Worm (Caenorhabditis elegans) whole organism, L4 larva: ENCODE results near the gene B0244.7.

Source experiments
- F10B5.3 ChIP-seq: sonication (generic microtip); optimal IDR thresholded peaks from 2 replicates; lab custom pipeline; 2016; ENCODE audit warnings: mild to moderate bottlenecking, missing genetic modification characterization, missing compliant biosample characterization
- F26F4.8 ChIP-seq: fragments of 200-800 bp; sonication (Bioruptor generic); conservative IDR thresholded peaks from 2 replicates; pipeline ENCODE4 v1.3.6; 2022; ENCODE audit warnings: missing genetic modification characterization, missing compliant biosample characterization
- F44E2.7 ChIP-seq: fragments of 200-800 bp; sonication (Bioruptor generic); IDR thresholded peaks from 2 replicates; pipeline ENCODE4 v2.1.2; 2022; ENCODE audit warnings: missing genetic modification characterization, missing compliant biosample characterization
- Y5F2A.4 ChIP-seq: fragments of 200-800 bp; sonication (Bioruptor generic); optimal IDR thresholded peaks from 2 replicates; lab custom pipeline; 2018; ENCODE audit warnings: mild to moderate bottlenecking, missing genetic modification characterization, missing compliant biosample characterization
- ZK546.5 ChIP-seq, 2 experiments: sonication (generic microtip); optimal IDR thresholded peaks; 2 replicates each; lab custom pipeline; 2017; ENCODE audit warnings: missing biosample characterization in 2 of 2, missing genetic modification characterization in 2 of 2
- aha-1 ChIP-seq: fragments of 150-350 bp; peaks from one replicate; lab custom pipeline; 2014; ENCODE audit warnings: missing biosample characterization, missing genetic modification characterization
- attf-4 ChIP-seq: sonication (generic microtip); optimal IDR thresholded peaks from 3 replicates; lab custom pipeline; 2017; ENCODE audit warnings: missing biosample characterization, missing genetic modification characterization
- ceh-20 ChIP-seq: fragments of 200-800 bp; sonication (Bioruptor generic); IDR thresholded peaks from 2 replicates; pipeline ENCODE4 v1.3.6; 2022; ENCODE audit warnings: missing genetic modification reagents, missing genetic modification characterization, missing compliant biosample characterization
- ceh-28 ChIP-seq: fragments of 150-350 bp; optimal IDR thresholded peaks from 2 replicates; lab custom pipeline; 2014; ENCODE audit warnings: missing biosample characterization, missing genetic modification reagents, missing genetic modification characterization
- ces-1 ChIP-seq: fragments of 150-350 bp; sonication (generic microtip); optimal IDR thresholded peaks from 4 replicates; lab custom pipeline; 2014; ENCODE audit warnings: missing biosample characterization, missing genetic modification reagents, missing genetic modification characterization
- ctbp-1 ChIP-seq: fragments of 200-800 bp; sonication (Bioruptor generic); IDR thresholded peaks from 2 replicates; pipeline ENCODE4 v1.3.6; 2022; ENCODE audit warnings: missing genetic modification reagents, missing genetic modification characterization, missing compliant biosample characterization
- daf-19 ChIP-seq: fragments of 200-800 bp; sonication (Bioruptor generic); conservative IDR thresholded peaks from 2 replicates; pipeline ENCODE4 v1.3.6; 2022; ENCODE audit warnings: missing genetic modification characterization, missing compliant biosample characterization
- dpl-1 ChIP-seq: fragments of 150-350 bp; optimal IDR thresholded peaks from 2 replicates; lab custom pipeline; 2014; ENCODE audit warnings: missing biosample characterization, missing genetic modification reagents, missing genetic modification characterization
- duxl-1 ChIP-seq: sonication (generic microtip); optimal IDR thresholded peaks from 2 replicates; lab custom pipeline; 2016; ENCODE audit warnings: mild to moderate bottlenecking, missing genetic modification characterization, moderate library complexity, missing compliant biosample characterization; ENCODE audit not compliant: poor library complexity
- fkh-10 ChIP-seq: fragments of 150-350 bp; optimal IDR thresholded peaks from 2 replicates; lab custom pipeline; 2014; ENCODE audit warnings: missing biosample characterization, missing genetic modification reagents, missing genetic modification characterization
- hmg-1.1 ChIP-seq: fragments of 200-800 bp; sonication (Bioruptor generic); IDR thresholded peaks from 2 replicates; pipeline ENCODE4 v1.3.6; 2022; ENCODE audit warnings: missing genetic modification reagents, missing genetic modification characterization, missing compliant biosample characterization
- lin-15B ChIP-seq: fragments of 150-350 bp; sonication (generic microtip); optimal IDR thresholded peaks from 3 replicates; lab custom pipeline; 2014; ENCODE audit warnings: missing biosample characterization, missing genetic modification characterization
- lin-29 ChIP-seq: fragments of 200-800 bp; sonication (Bioruptor generic); IDR thresholded peaks from 2 replicates; pipeline ENCODE4 v1.3.6; 2022; ENCODE audit warnings: missing genetic modification reagents, missing genetic modification characterization, missing compliant biosample characterization
- lin-39 ChIP-seq: fragments of 150-350 bp; optimal IDR thresholded peaks from 2 replicates; lab custom pipeline; 2014; ENCODE audit warnings: missing biosample characterization, missing genetic modification reagents, missing genetic modification characterization
- madf-5 ChIP-seq, 2 experiments: fragments of 200-800 bp; sonication (Bioruptor generic); IDR thresholded peaks; 2 replicates each; pipeline ENCODE4 v1.3.6; 2022; ENCODE audit warnings: missing compliant biosample characterization in 2 of 2, missing genetic modification characterization in 2 of 2
- mdl-1 ChIP-seq, 2 experiments: fragments of 150-350 bp in 1 of 2; sonication (generic microtip) in 1 of 2; optimal IDR thresholded peaks; 2 replicates each; lab custom pipeline; 2014 to 2017; ENCODE audit warnings: missing biosample characterization in 2 of 2, missing genetic modification characterization in 2 of 2
- mdt-29 ChIP-seq: fragments of 200-800 bp; sonication (Bioruptor generic); IDR thresholded peaks from 2 replicates; pipeline ENCODE4 v1.3.6; 2022; ENCODE audit warnings: missing genetic modification reagents, missing genetic modification characterization, missing compliant biosample characterization
- mep-1 ChIP-seq: fragments of 150-350 bp; sonication (generic microtip); optimal IDR thresholded peaks from 3 replicates; lab custom pipeline; 2014; ENCODE audit warnings: missing biosample characterization, missing genetic modification characterization
- mes-2 ChIP-seq: sonication (generic microtip); optimal IDR thresholded peaks from 2 replicates; lab custom pipeline; 2016; ENCODE audit warnings: missing genotype, mild to moderate bottlenecking, missing genetic modification characterization, missing compliant biosample characterization; ENCODE audit not compliant: poor library complexity, severe bottlenecking
- nhr-10 ChIP-seq: fragments of 150-350 bp; optimal IDR thresholded peaks from 2 replicates; lab custom pipeline; 2014; ENCODE audit warnings: missing biosample characterization, missing genetic modification characterization
- nhr-28 ChIP-seq: fragments of 150-350 bp; optimal IDR thresholded peaks from 2 replicates; lab custom pipeline; 2014; ENCODE audit warnings: missing biosample characterization, missing genetic modification characterization
- nhr-41 ChIP-seq: fragments of 200-800 bp; sonication (Bioruptor generic); IDR thresholded peaks from 2 replicates; pipeline ENCODE4 v1.3.6; 2022; ENCODE audit warnings: missing genetic modification reagents, missing genetic modification characterization, missing compliant biosample characterization
- pha-4 ChIP-seq, 2 experiments: fragments of 150-350 bp in 1 of 2; fragments of 200-800 bp in 1 of 2; sonication (Bioruptor generic) in 1 of 2; IDR thresholded peaks in 1 of 2; optimal IDR thresholded peaks in 1 of 2; 2 replicates each; pipeline versions ENCODE4 v1.3.6 to Lab custom; 2014 to 2022; ENCODE audit warnings: missing genetic modification characterization in 2 of 2, missing genetic modification reagents in 2 of 2, missing biosample characterization in 1 of 2, missing compliant biosample characterization in 1 of 2
- php-3 ChIP-seq: fragments of 200-800 bp; sonication (Bioruptor generic); IDR thresholded peaks from 2 replicates; pipeline ENCODE4 v1.3.6; 2022; ENCODE audit warnings: missing genetic modification reagents, missing genetic modification characterization, missing compliant biosample characterization
- rbr-2 ChIP-seq: sonication (generic microtip); optimal IDR thresholded peaks from 2 replicates; lab custom pipeline; 2016; ENCODE audit warnings: missing genotype, missing genetic modification characterization, missing compliant biosample characterization
- sdz-12 ChIP-seq: fragments of 200-800 bp; sonication (Bioruptor generic); optimal IDR thresholded peaks from 2 replicates; lab custom pipeline; 2018; ENCODE audit warnings: mild to moderate bottlenecking, missing genetic modification characterization, missing compliant biosample characterization
- snpc-1.2 ChIP-seq: fragments of 200-800 bp; sonication (Bioruptor generic); IDR thresholded peaks from 2 replicates; pipeline ENCODE4 v1.3.6; 2022; ENCODE audit warnings: missing genetic modification reagents, missing genetic modification characterization, missing compliant biosample characterization
- tag-97 ChIP-seq: fragments of 200-800 bp; sonication (Bioruptor generic); IDR thresholded peaks from 2 replicates; pipeline ENCODE4 v1.3.6; 2022; ENCODE audit warnings: missing genetic modification characterization, missing compliant biosample characterization
- tra-1 ChIP-seq: fragments of 200-800 bp; sonication (Bioruptor generic); IDR thresholded peaks from 2 replicates; pipeline ENCODE4 v1.3.6; 2022; ENCODE audit warnings: missing genetic modification reagents, missing genetic modification characterization, missing compliant biosample characterization
- unc-130 ChIP-seq: sonication (generic microtip); optimal IDR thresholded peaks from 2 replicates; lab custom pipeline; 2016; ENCODE audit warnings: missing genetic modification reagents, missing genetic modification characterization, missing compliant biosample characterization
- unc-62 ChIP-seq, 3 experiments: fragments of 150-350 bp in 1 of 3; sonication (generic microtip); optimal IDR thresholded peaks in 2 of 3; peaks in 1 of 3; 1 replicate in 1 of 3; 2 replicates in 2 of 3; lab custom pipeline; 2014 to 2017; ENCODE audit warnings: missing biosample characterization in 3 of 3, missing genetic modification characterization in 3 of 3, missing genetic modification reagents in 3 of 3, missing genotype in 1 of 3
- vab-7 ChIP-seq: fragments of 200-800 bp; sonication (Bioruptor generic); IDR thresholded peaks from 2 replicates; pipeline ENCODE4 v1.3.6; 2022; ENCODE audit warnings: missing genetic modification reagents, missing genetic modification characterization, missing compliant biosample characterization
- zfp-3 ChIP-seq: fragments of 200-800 bp; sonication (Bioruptor generic); conservative IDR thresholded peaks from 2 replicates; pipeline ENCODE4 v1.3.6; 2022; ENCODE audit warnings: missing genetic modification reagents, missing genetic modification characterization, missing compliant biosample characterization
- zip-2 ChIP-seq: fragments of 150-350 bp; optimal IDR thresholded peaks from 2 replicates; lab custom pipeline; 2014; ENCODE audit warnings: missing biosample characterization, missing genetic modification characterization
- ztf-7 ChIP-seq: fragments of 150-350 bp; optimal IDR thresholded peaks from 2 replicates; lab custom pipeline; 2014; ENCODE audit warnings: missing biosample characterization, missing genetic modification characterization

Gene B0244.7

ce11 chrIII:5755204-5755603 is 23.9 kb downstream of the B0244.7 start, which contains the start of gene ida-1 (continued):
- TF ChIP-seq mdl-1 (tag; optimal IDR thresholded peaks at IDR 0.05; lab: Kevin White, UChicago) (no peak), Y5F2A.4 (GFP tag; lab: Kevin White, UChicago) (no peak), duxl-1 (tag; lab: Kevin White, UChicago) (no peak), F44E2.7 (GFP tag; lab: Robert Waterston, UW) (no peak), F26F4.8 (GFP tag; lab: Robert Waterston, UW) (no peak), mes-2 (no peak), hmg-1.1 (peak; percentile 47), unc-130 (no peak), tra-1 (GFP tag; lab: Robert Waterston, UW) (no peak), fkh-10 (GFP tag; lab: Kevin White, UChicago) (no peak), tag-97 (no peak), lin-15B (tag; lab: Kevin White, UChicago) (no peak), ztf-7 (tag; lab: Kevin White, UChicago) (no peak), vab-7 (GFP tag; lab: Robert Waterston, UW) (0 out of 2 replicates have a peak, but pooled peaks have one; percentile 11), ces-1 (GFP tag; lab: Kevin White, UChicago) (no peak), mdt-29 (GFP tag; lab: Robert Waterston, UW) (no peak), php-3 (GFP tag; lab: Robert Waterston, UW) (no peak), lin-39 (no peak), zip-2 (no peak), ceh-28 (tag; lab: Kevin White, UChicago) (no peak), madf-5 (GFP tag; IDR thresholded peaks at IDR 0.05; lab: Robert Waterston, UW) (no peak), nhr-41 (GFP tag; lab: Robert Waterston, UW) (no peak), sdz-12 (GFP tag; lab: Kevin White, UChicago) (no peak), lin-29 (GFP tag; lab: Robert Waterston, UW) (no peak), F10B5.3 (tag; lab: Kevin White, UChicago) (no peak), dpl-1 (no peak), nhr-28 (tag; lab: Kevin White, UChicago) (no peak), attf-4 (no peak), nhr-10 (no peak), ZK546.5 (tag; optimal IDR thresholded peaks at IDR 0.05; lab: Kevin White, UChicago) (no peak), mep-1 (tag; lab: Kevin White, UChicago) (peak; percentile 36), pha-4 (GFP tag; IDR thresholded peaks at IDR 0.05; lab: Robert Waterston, UW) (peak; percentile 55; the same call in 1 of the 2 replicates), pha-4 (tag; optimal IDR thresholded peaks at IDR 0.05; lab: Kevin White, UChicago) (no peak)

- no peak for TF ChIP-seq nhr-10
- TF ChIP-seq mep-1 (tag; lab: Kevin White, UChicago), result peak; percentile 12
- TF ChIP-seq rbr-2 (tag; lab: Kevin White, UChicago), result peak; percentile 27
- TF ChIP-seq daf-19, result no peak
- TF ChIP-seq ceh-20, result no peak
- TF ChIP-seq ces-1 (GFP tag; lab: Kevin White, UChicago), result peak; percentile 6
- TF ChIP-seq ctbp-1 (GFP tag; lab: Robert Waterston, UW), result peak; percentile 21; the same call in 1 of the 2 replicates
- peak; percentile 94 for TF ChIP-seq aha-1 (tag; lab: Kevin White, UChicago)
- no peak for TF ChIP-seq zfp-3
- TF ChIP-seq snpc-1.2 (GFP tag; lab: Robert Waterston, UW), result 0 out of 2 replicates have a peak, but pooled peaks have one; percentile 10
- TF ChIP-seq unc-62 (GFP tag; optimal IDR thresholded peaks at IDR 0.05 in 1 of 2; lab: Kevin White, UChicago), result no peak
- no peak for TF ChIP-seq unc-62 (tag; optimal IDR thresholded peaks at IDR 0.05; lab: Kevin White, UChicago)
These were observed 26.3 kb downstream of the B0244.7 start for ce11 chrIII:5757492-5758045.
